Worm (Caenorhabditis elegans) whole organism, young adult: ENCODE data around the gene srh-186.

ENCODE experiments used
- aptf-3 ChIP-seq: fragments of 200-800 bp; sonication (Bioruptor generic); IDR thresholded peaks from 2 replicates; pipeline ENCODE4 v1.3.6; 2022; ENCODE audit warnings: missing genetic modification characterization, missing compliant biosample characterization
- ceh-27 ChIP-seq: fragments of 200-800 bp; sonication (Bioruptor generic); optimal IDR thresholded peaks from 2 replicates; lab custom pipeline; 2018; ENCODE audit warnings: mild to moderate bottlenecking, missing genetic modification characterization, moderate library complexity, missing compliant biosample characterization
- zim-3 ChIP-seq: sonication (generic microtip); optimal IDR thresholded peaks from 2 replicates; lab custom pipeline; 2017; ENCODE audit warnings: mild to moderate bottlenecking, missing genetic modification characterization, moderate library complexity, missing compliant biosample characterization

ce11 chrV:15952762-15953161, 2.8 kb upstream of the srh-186 start, which contains the start of gene srw-56:
- TF ChIP-seq zim-3 (tag; lab: Kevin White, UChicago) (no peak), aptf-3 (GFP tag; lab: Robert Waterston, UW) (no peak), ceh-27 (no peak)
